Fruit fly (Drosophila melanogaster) whole organism, embryonic: ENCODE measurements around the gene meso18E.

Experiments used
- CG10267 ChIP-seq: fragments of 200-800 bp; sonication (Bioruptor generic); optimal IDR thresholded peaks from 2 replicates; lab custom pipeline; 2018; ENCODE audit warnings: missing biosample characterization, mild to moderate bottlenecking, missing genetic modification characterization, moderate library complexity
- CG10321 ChIP-seq: fragments of 200-800 bp; sonication (Bioruptor generic); IDR thresholded peaks from 2 replicates; pipeline ENCODE4 v1.3.6; 2022; ENCODE audit warnings: missing biosample characterization, missing genetic modification characterization
- CG11398 ChIP-seq: fragments of 200-800 bp; sonication (Bioruptor generic); optimal IDR thresholded peaks from 2 replicates; lab custom pipeline; 2016; ENCODE audit warnings: missing biosample characterization, missing genetic modification characterization
- CG12299 ChIP-seq: fragments of 200-800 bp; sonication (Bioruptor generic); optimal IDR thresholded peaks from 2 replicates; lab custom pipeline; 2018; ENCODE audit warnings: missing biosample characterization, mild to moderate bottlenecking, missing genetic modification characterization
- CG13287 ChIP-seq: fragments of 200-800 bp; sonication (Bioruptor generic); IDR thresholded peaks from 2 replicates; pipeline ENCODE4 v1.3.6; 2022; ENCODE audit warnings: missing biosample characterization, missing genetic modification characterization; ENCODE audit not compliant: partially characterized antibody
- CG14667 ChIP-seq: fragments of 200-800 bp; sonication (Bioruptor generic); IDR thresholded peaks from 2 replicates; pipeline ENCODE4 v1.3.6; 2022; ENCODE audit warnings: missing biosample characterization, missing genetic modification characterization
- CG1603 ChIP-seq: fragments of 200-800 bp; sonication (Bioruptor generic); optimal IDR thresholded peaks from 2 replicates; lab custom pipeline; 2019; ENCODE audit warnings: missing biosample characterization, mild to moderate bottlenecking, missing genetic modification characterization, moderate library complexity
- CG16779 ChIP-seq: fragments of 200-800 bp; sonication (Bioruptor generic); IDR thresholded peaks from 2 replicates; pipeline ENCODE4 v1.3.6; 2022; ENCODE audit warnings: missing biosample characterization, missing genetic modification characterization
- CG16813 ChIP-seq: fragments of 200-800 bp; sonication (Bioruptor generic); IDR thresholded peaks from 3 replicates; pipeline ENCODE4 v1.3.6; 2022; ENCODE audit warnings: missing biosample characterization, missing genetic modification characterization; ENCODE audit not compliant: partially characterized antibody
- CG17612 ChIP-seq: fragments of 200-800 bp; sonication (Bioruptor generic); IDR thresholded peaks from 2 replicates; pipeline ENCODE4 v1.3.6; 2022; ENCODE audit warnings: missing biosample characterization, missing genetic modification characterization
- CG30020 ChIP-seq: fragments of 200-800 bp; optimal IDR thresholded peaks from 2 replicates; lab custom pipeline; 2019; ENCODE audit warnings: missing biosample characterization, mild to moderate bottlenecking, missing genetic modification characterization, moderate library complexity
- CG3995 ChIP-seq: fragments of 200-800 bp; sonication (Bioruptor generic); optimal IDR thresholded peaks from 3 replicates; lab custom pipeline; 2016; ENCODE audit warnings: missing biosample characterization, missing genetic modification characterization
- CG5245 ChIP-seq: fragments of 200-800 bp; sonication (Bioruptor generic); optimal IDR thresholded peaks from 3 replicates; lab custom pipeline; 2016; ENCODE audit warnings: missing biosample characterization, missing genetic modification characterization
- CG7928 ChIP-seq: fragments of 200-800 bp; sonication (Bioruptor generic); optimal IDR thresholded peaks from 2 replicates; lab custom pipeline; 2017; ENCODE audit warnings: missing biosample characterization, mild to moderate bottlenecking, missing genetic modification characterization
- CG7963 ChIP-seq: fragments of 200-800 bp; sonication (Bioruptor generic); IDR thresholded peaks from 3 replicates; pipeline ENCODE4 v1.3.6; 2022; ENCODE audit warnings: missing biosample characterization, missing genetic modification characterization; ENCODE audit not compliant: partially characterized antibody
- CG8290 ChIP-seq, 3 experiments: fragments of 200-800 bp; sonication (Bioruptor generic); optimal IDR thresholded peaks; 2 replicates each; lab custom pipeline; 2016 to 2019; ENCODE audit warnings: missing biosample characterization in 3 of 3, missing genetic modification characterization in 3 of 3, mild to moderate bottlenecking in 2 of 3, moderate library complexity in 1 of 3
- Dp ChIP-seq: fragments of 200-800 bp; sonication (Bioruptor generic); optimal IDR thresholded peaks from 2 replicates; lab custom pipeline; 2018; ENCODE audit warnings: missing biosample characterization, mild to moderate bottlenecking, missing genetic modification characterization, moderate library complexity
- Dref ChIP-seq: fragments of 200-800 bp; sonication (Bioruptor generic); IDR thresholded peaks from 2 replicates; pipeline ENCODE4 v1.3.6; 2022; ENCODE audit warnings: missing biosample characterization, missing genetic modification characterization
- E2f2 ChIP-seq: fragments of 200-800 bp; sonication (Bioruptor generic); IDR thresholded peaks from 2 replicates; pipeline ENCODE4 v1.3.6; 2022; ENCODE audit warnings: missing biosample characterization, missing genetic modification characterization
- Fer2 ChIP-seq: fragments of 200-800 bp; sonication (Bioruptor generic); optimal IDR thresholded peaks from 2 replicates; lab custom pipeline; 2018; ENCODE audit warnings: missing biosample characterization, mild to moderate bottlenecking, missing genetic modification characterization, moderate library complexity
- Gsc ChIP-seq: fragments of 200-800 bp; sonication (Bioruptor generic); IDR thresholded peaks from 2 replicates; pipeline ENCODE4 v1.3.6; 2022; ENCODE audit warnings: missing biosample characterization, missing genetic modification characterization
- Med ChIP-seq: fragments of 200-800 bp; sonication (Bioruptor generic); peaks from one replicate; lab custom pipeline; 2016; ENCODE audit warnings: missing biosample characterization, missing genetic modification characterization, mild to moderate bottlenecking, inconsistent platforms, moderate library complexity
- Myb ChIP-seq: fragments of 200-800 bp; sonication (Bioruptor generic); optimal IDR thresholded peaks from 2 replicates; lab custom pipeline; 2016; ENCODE audit warnings: missing biosample characterization, missing genetic modification characterization
- NC2β ChIP-seq: fragments of 200-800 bp; sonication (Bioruptor generic); optimal IDR thresholded peaks from 2 replicates; lab custom pipeline; 2016; ENCODE audit warnings: missing biosample characterization, missing genetic modification characterization
- Nf-YC ChIP-seq: fragments of 200-800 bp; optimal IDR thresholded peaks from 3 replicates; lab custom pipeline; 2019; ENCODE audit warnings: missing biosample characterization, mild to moderate bottlenecking, missing genetic modification characterization, moderate library complexity
- Ravus ChIP-seq: fragments of 200-800 bp; sonication (Bioruptor generic); IDR thresholded peaks from 2 replicates; pipeline ENCODE4 v1.3.6; 2022; ENCODE audit warnings: missing biosample characterization, missing genetic modification characterization
- Sry-δ ChIP-seq: fragments of 200-800 bp; sonication (Bioruptor generic); optimal IDR thresholded peaks from 2 replicates; lab custom pipeline; 2016; ENCODE audit warnings: missing biosample characterization, missing genetic modification characterization
- Tbp ChIP-seq: fragments of >200 bp; optimal IDR thresholded peaks from 2 replicates; lab custom pipeline; 2018; ENCODE audit warnings: missing biosample characterization, missing genetic modification characterization
- Trl ChIP-seq, 3 experiments: fragments of >200 bp in 2 of 3; fragments of 200-800 bp in 1 of 3; sonication (Bioruptor generic) in 1 of 3; optimal IDR thresholded peaks; 2 replicates in 1 of 3; 3 replicates in 2 of 3; lab custom pipeline; 2016 to 2017; ENCODE audit warnings: missing biosample characterization in 1 of 3, missing genetic modification characterization in 1 of 3
- amos ChIP-seq: fragments of 200-800 bp; sonication (Bioruptor generic); IDR thresholded peaks from 2 replicates; pipeline ENCODE4 v1.3.6; 2022; ENCODE audit warnings: missing biosample characterization, missing genetic modification characterization; ENCODE audit not compliant: partially characterized antibody
- ap ChIP-seq: fragments of 200-800 bp; sonication (Bioruptor generic); IDR thresholded peaks from 2 replicates; pipeline ENCODE4 v1.3.6; 2022; ENCODE audit warnings: missing biosample characterization, missing genetic modification characterization
- bbx ChIP-seq: fragments of 200-800 bp; sonication (Bioruptor generic); IDR thresholded peaks from 2 replicates; pipeline ENCODE4 v1.3.6; 2022; ENCODE audit warnings: missing biosample characterization, missing genetic modification characterization; ENCODE audit not compliant: partially characterized antibody
- corto ChIP-seq: fragments of 200-800 bp; sonication (Bioruptor generic); optimal IDR thresholded peaks from 2 replicates; lab custom pipeline; 2016; ENCODE audit warnings: missing biosample characterization, mild to moderate bottlenecking, missing genetic modification characterization, moderate library complexity
- dati ChIP-seq: fragments of 200-800 bp; sonication (Bioruptor generic); IDR thresholded peaks from 2 replicates; pipeline ENCODE4 v1.3.6; 2022; ENCODE audit warnings: missing biosample characterization, missing genetic modification characterization
- insv ChIP-seq, 2 experiments: fragments of 200-800 bp; sonication (Bioruptor generic); optimal IDR thresholded peaks; 3 replicates each; lab custom pipeline; 2016 to 2018; ENCODE audit warnings: missing biosample characterization in 2 of 2, missing genetic modification characterization in 2 of 2
- mld ChIP-seq: fragments of 200-800 bp; sonication (Bioruptor generic); IDR thresholded peaks from 3 replicates; pipeline ENCODE4 v1.3.6; 2022; ENCODE audit warnings: missing biosample characterization, missing genetic modification characterization; ENCODE audit not compliant: partially characterized antibody
- nerfin-1 ChIP-seq: fragments of 200-800 bp; sonication (Bioruptor generic); optimal IDR thresholded peaks from 3 replicates; lab custom pipeline; 2019; ENCODE audit warnings: missing biosample characterization, mild to moderate bottlenecking, missing genetic modification characterization, moderate library complexity
- pb ChIP-seq: fragments of 200-800 bp; sonication (Bioruptor generic); optimal IDR thresholded peaks from 3 replicates; lab custom pipeline; 2016; ENCODE audit warnings: missing biosample characterization, missing genetic modification characterization
- pita ChIP-seq: fragments of 200-800 bp; sonication (Bioruptor generic); optimal IDR thresholded peaks from 2 replicates; lab custom pipeline; 2017; ENCODE audit warnings: missing biosample characterization, mild to moderate bottlenecking, missing genetic modification characterization
- pzg ChIP-seq: fragments of 200-800 bp; sonication (Bioruptor generic); optimal IDR thresholded peaks from 3 replicates; lab custom pipeline; 2018; ENCODE audit warnings: missing biosample characterization, mild to moderate bottlenecking, missing genetic modification characterization, moderate library complexity
- schlank ChIP-seq: fragments of 200-800 bp; sonication (Bioruptor generic); optimal IDR thresholded peaks from 2 replicates; lab custom pipeline; 2018; ENCODE audit warnings: missing biosample characterization, mild to moderate bottlenecking, missing genetic modification characterization
- seq ChIP-seq: fragments of 200-800 bp; sonication (Bioruptor generic); IDR thresholded peaks from 2 replicates; pipeline ENCODE4 v1.3.6; 2022; ENCODE audit warnings: missing biosample characterization, missing genetic modification characterization
- stwl ChIP-seq: fragments of 200-800 bp; sonication (Bioruptor generic); optimal IDR thresholded peaks from 3 replicates; lab custom pipeline; 2018; ENCODE audit warnings: missing biosample characterization, mild to moderate bottlenecking, missing genetic modification characterization, moderate library complexity
- trem ChIP-seq: fragments of 200-800 bp; optimal IDR thresholded peaks from 3 replicates; lab custom pipeline; 2019; ENCODE audit warnings: missing biosample characterization, mild to moderate bottlenecking, missing genetic modification characterization, moderate library complexity

Gene meso18E

dm6 chrX:19744003-19744488 lies 31.2 kb upstream of the meso18E start, which contains the start of the genes CG18809, COX6B, CG33932 and Rpp20 (continued):
- TF ChIP-seq pita (GFP tag; lab: Kevin White, UChicago) (no peak), pb (peak; percentile 28), CG1603 (peak; percentile 91), Trl (optimal IDR thresholded peaks at IDR 0.05; lab: Kevin White, UChicago) (no peak), Trl (GFP tag; optimal IDR thresholded peaks at IDR 0.05; lab: Kevin White, UChicago) (peak; percentile 83), Gsc (GFP tag; lab: Robert Waterston, UW) (no peak), NC2β (peak; percentile 86), CG7963 (GFP tag; lab: Robert Waterston, UW) (peak; percentile 91), CG11398 (GFP tag; lab: Kevin White, UChicago) (peak; percentile 59), CG12299 (no peak), CG14667 (GFP tag; lab: Robert Waterston, UW) (no peak), dati (no peak), CG3995 (GFP tag; lab: Kevin White, UChicago) (peak; percentile 93), insv (GFP tag; optimal IDR thresholded peaks at IDR 0.05; lab: Kevin White, UChicago) (peak in 1 of 2 experiments; percentile 26), schlank (tag; lab: Kevin White, UChicago) (peak; percentile 51)

- TF ChIP-seq Dref (no peak), Med (GFP tag; lab: Kevin White, UChicago) (peak; percentile 3), CG7928 (no peak), CG8290 (GFP tag; optimal IDR thresholded peaks at IDR 0.05; lab: Kevin White, UChicago) (peak; percentile 1), CG8290 (tag; optimal IDR thresholded peaks at IDR 0.05; lab: Kevin White, UChicago) (peak in 1 of 2 experiments; percentile 72), CG16779 (GFP tag; lab: Robert Waterston, UW) (0 out of 2 replicates have a peak, but pooled peaks have one; percentile 28), mld (GFP tag; lab: Robert Waterston, UW) (no peak), CG17612 (peak; percentile 71; the same call in 1 of the 2 replicates)
Observed at dm6 chrX:19737872-19738271, 25.0 kb upstream of the meso18E start.

dm6 chrX:19735270-19735669 lies 22.4 kb upstream of the meso18E start, which contains the start of gene CG14234:
Gene CG14234 (plus strand): TSS chrX:19735570.
- TF ChIP-seq Med (GFP tag; lab: Kevin White, UChicago), result peak; percentile 9
- peak; percentile 12 for TF ChIP-seq pzg (GFP tag; lab: Kevin White, UChicago)
- no peak for TF ChIP-seq corto
- TF ChIP-seq CG5245 (GFP tag; lab: Kevin White, UChicago), result no peak
- peak; percentile 45; the same call in 1 of the 2 replicates for TF ChIP-seq seq (GFP tag; lab: Robert Waterston, UW)
- TF ChIP-seq CG16813 (GFP tag; lab: Robert Waterston, UW), result no peak
- TF ChIP-seq CG10321 (GFP tag; lab: Robert Waterston, UW), result peak; percentile 59; the same call in 1 of the 2 replicates

- TF ChIP-seq Fer2 (tag; lab: Kevin White, UChicago) (no peak), amos (GFP tag; lab: Robert Waterston, UW) (peak; percentile 37; the same call in 1 of the 2 replicates), Ravus (no peak), CG13287 (GFP tag; lab: Robert Waterston, UW) (peak; percentile 57), CG30020 (tag; lab: Kevin White, UChicago) (peak; percentile 28), ap (GFP tag; lab: Robert Waterston, UW) (no peak), stwl (tag; lab: Kevin White, UChicago) (peak; percentile 75), Nf-YC (no peak), Sry-δ (peak; percentile 52), Tbp (no peak), mld (GFP tag; lab: Robert Waterston, UW) (peak; percentile 54; the same call in 1 of the 3 replicates), Dp (GFP tag; lab: Kevin White, UChicago) (peak; percentile 68), bbx (GFP tag; lab: Robert Waterston, UW) (peak; percentile 38; the same call in 1 of the 2 replicates), CG10267 (tag; lab: Kevin White, UChicago) (peak; percentile 9), pzg (GFP tag; lab: Kevin White, UChicago) (peak; percentile 55), CG7963 (GFP tag; lab: Robert Waterston, UW) (0 out of 3 replicates have a peak, but pooled peaks have one; percentile 30), trem (tag; lab: Kevin White, UChicago) (peak; percentile 43), E2f2 (GFP tag; lab: Robert Waterston, UW) (peak; percentile 79), Myb (peak; percentile 76), nerfin-1 (tag; lab: Kevin White, UChicago) (peak; percentile 86)
Observed at dm6 chrX:19730844-19731243, 18.0 kb upstream of the meso18E start, which contains the start of gene AP-1-2beta. Gene AP-1-2beta (plus strand): TSS chrX:19731004.
